Fruit fly (Drosophila melanogaster) whole organism, embryonic: ENCODE results near the gene Cyt-c-p.

ENCODE experiments used
- Adf1 ChIP-seq: fragments of 200-800 bp; sonication (Bioruptor generic); IDR thresholded peaks from 2 replicates; pipeline ENCODE4 v1.3.6; 2022; ENCODE audit warnings: missing biosample characterization, missing genetic modification characterization
- Atf3 ChIP-seq: fragments of 200-800 bp; sonication (Bioruptor generic); optimal IDR thresholded peaks from 3 replicates; lab custom pipeline; 2016; ENCODE audit warnings: missing biosample characterization, missing genetic modification characterization
- CG10431 ChIP-seq: fragments of 200-800 bp; sonication (Bioruptor generic); optimal IDR thresholded peaks from 3 replicates; lab custom pipeline; 2018; ENCODE audit warnings: missing biosample characterization, mild to moderate bottlenecking, missing genetic modification characterization
- CG10959 ChIP-seq: fragments of 200-800 bp; sonication (Bioruptor generic); IDR thresholded peaks from 2 replicates; pipeline ENCODE4 v1.3.6; 2022; ENCODE audit warnings: missing biosample characterization, missing genetic modification characterization
- CG11398 ChIP-seq: fragments of 200-800 bp; sonication (Bioruptor generic); optimal IDR thresholded peaks from 2 replicates; lab custom pipeline; 2016; ENCODE audit warnings: missing biosample characterization, missing genetic modification characterization
- CG12155 ChIP-seq: fragments of 200-800 bp; sonication (Bioruptor generic); optimal IDR thresholded peaks from 3 replicates; lab custom pipeline; 2016; ENCODE audit warnings: missing biosample characterization, missing genetic modification characterization
- CG13123 ChIP-seq: fragments of 200-800 bp; sonication (Bioruptor generic); optimal IDR thresholded peaks from 2 replicates; lab custom pipeline; 2016; ENCODE audit warnings: missing biosample characterization, missing genetic modification characterization
- CG15073 ChIP-seq: fragments of 200-800 bp; sonication (Bioruptor generic); optimal IDR thresholded peaks from 2 replicates; lab custom pipeline; 2016; ENCODE audit warnings: missing biosample characterization, missing genetic modification characterization
- CG17612 ChIP-seq: fragments of 200-800 bp; sonication (Bioruptor generic); IDR thresholded peaks from 2 replicates; pipeline ENCODE4 v1.3.6; 2022; ENCODE audit warnings: missing biosample characterization, missing genetic modification characterization
- CG31224 ChIP-seq: fragments of 200-800 bp; sonication (Bioruptor generic); IDR thresholded peaks from 2 replicates; pipeline ENCODE4 v1.3.6; 2022; ENCODE audit warnings: missing biosample characterization, missing genetic modification characterization
- CG3838 ChIP-seq: fragments of 200-800 bp; sonication (Bioruptor generic); optimal IDR thresholded peaks from 3 replicates; lab custom pipeline; 2016; ENCODE audit warnings: missing biosample characterization, missing genetic modification characterization
- CG4617 ChIP-seq: fragments of 200-800 bp; sonication (Bioruptor generic); optimal IDR thresholded peaks from 3 replicates; lab custom pipeline; 2016; ENCODE audit warnings: missing biosample characterization, missing genetic modification characterization, borderline replicate concordance
- CG7372 ChIP-seq: fragments of 200-800 bp; sonication (Bioruptor generic); IDR thresholded peaks from 2 replicates; pipeline ENCODE4 v1.3.6; 2022; ENCODE audit warnings: missing biosample characterization, missing genetic modification characterization
- CG7928 ChIP-seq: fragments of 200-800 bp; sonication (Bioruptor generic); optimal IDR thresholded peaks from 2 replicates; lab custom pipeline; 2017; ENCODE audit warnings: missing biosample characterization, mild to moderate bottlenecking, missing genetic modification characterization
- CG8281 ChIP-seq: fragments of 200-800 bp; sonication (Bioruptor generic); optimal IDR thresholded peaks from 2 replicates; lab custom pipeline; 2018; ENCODE audit warnings: missing biosample characterization, mild to moderate bottlenecking, missing genetic modification characterization, moderate library complexity
- CG8290 ChIP-seq, 3 experiments: fragments of 200-800 bp; sonication (Bioruptor generic); optimal IDR thresholded peaks; 2 replicates each; lab custom pipeline; 2016 to 2019; ENCODE audit warnings: missing biosample characterization in 3 of 3, missing genetic modification characterization in 3 of 3, mild to moderate bottlenecking in 2 of 3, moderate library complexity in 1 of 3
- CG9727 ChIP-seq: fragments of 200-800 bp; sonication (Bioruptor generic); optimal IDR thresholded peaks from 3 replicates; lab custom pipeline; 2017; ENCODE audit warnings: missing biosample characterization, mild to moderate bottlenecking, missing genetic modification characterization
- CG9797 ChIP-seq: fragments of 200-800 bp; sonication (Bioruptor generic); optimal IDR thresholded peaks from 3 replicates; lab custom pipeline; 2018; ENCODE audit warnings: missing biosample characterization, mild to moderate bottlenecking, missing genetic modification characterization
- D ChIP-seq, 2 experiments: fragments of 200-800 bp in 1 of 2; fragments of >200 bp in 1 of 2; sonication (Bioruptor generic) in 1 of 2; optimal IDR thresholded peaks; 2 replicates in 1 of 2; 3 replicates in 1 of 2; lab custom pipeline; 2017; ENCODE audit warnings: mild to moderate bottlenecking in 1 of 2, missing biosample characterization in 1 of 2, missing genetic modification characterization in 1 of 2, missing genetic modification reagents in 1 of 2
- Dip3 ChIP-seq: fragments of 200-800 bp; sonication (Bioruptor generic); optimal IDR thresholded peaks from 3 replicates; lab custom pipeline; 2016; ENCODE audit warnings: missing biosample characterization, missing genetic modification characterization
- Doc2 ChIP-seq: fragments of 200-800 bp; sonication (Bioruptor generic); IDR thresholded peaks from 2 replicates; pipeline ENCODE4 v1.3.6; 2022; ENCODE audit warnings: missing biosample characterization, missing genetic modification characterization
- HLH4C ChIP-seq: fragments of 200-800 bp; sonication (Bioruptor generic); IDR thresholded peaks from 3 replicates; pipeline ENCODE4 v1.3.6; 2022; ENCODE audit warnings: missing biosample characterization, missing genetic modification characterization; ENCODE audit not compliant: partially characterized antibody
- Hmx ChIP-seq: fragments of 200-800 bp; sonication (Bioruptor generic); optimal IDR thresholded peaks from 2 replicates; lab custom pipeline; 2016; ENCODE audit warnings: missing biosample characterization, missing genetic modification characterization
- Hr3 ChIP-seq: fragments of 200-800 bp; sonication (Bioruptor generic); optimal IDR thresholded peaks from 3 replicates; lab custom pipeline; 2016; ENCODE audit warnings: missing biosample characterization, missing genetic modification characterization
- MTF-1 ChIP-seq: fragments of 200-800 bp; sonication (Bioruptor generic); optimal IDR thresholded peaks from 2 replicates; lab custom pipeline; 2018; ENCODE audit warnings: missing biosample characterization, mild to moderate bottlenecking, missing genetic modification characterization, borderline replicate concordance
- Myb ChIP-seq: fragments of 200-800 bp; sonication (Bioruptor generic); optimal IDR thresholded peaks from 2 replicates; lab custom pipeline; 2016; ENCODE audit warnings: missing biosample characterization, missing genetic modification characterization
- NFAT ChIP-seq: fragments of 200-800 bp; sonication (Bioruptor generic); IDR thresholded peaks from 2 replicates; pipeline ENCODE4 v1.3.6; 2022; ENCODE audit warnings: missing biosample characterization, missing genetic modification characterization
- Side ChIP-seq: fragments of 200-800 bp; sonication (Bioruptor generic); optimal IDR thresholded peaks from 2 replicates; lab custom pipeline; 2016; ENCODE audit warnings: missing biosample characterization, missing genetic modification characterization
- Sry-δ ChIP-seq: fragments of 200-800 bp; sonication (Bioruptor generic); optimal IDR thresholded peaks from 2 replicates; lab custom pipeline; 2016; ENCODE audit warnings: missing biosample characterization, missing genetic modification characterization
- Xrp1 ChIP-seq: fragments of 200-800 bp; sonication (Bioruptor generic); IDR thresholded peaks from 2 replicates; pipeline ENCODE4 v1.3.6; 2022; ENCODE audit warnings: missing biosample characterization, missing genetic modification characterization
- cad ChIP-seq: fragments of >200 bp; optimal IDR thresholded peaks from 2 replicates; lab custom pipeline; 2017; ENCODE audit warnings: missing biosample characterization, missing genetic modification characterization
- ci ChIP-seq: fragments of 200-800 bp; sonication (Bioruptor generic); IDR thresholded peaks from 3 replicates; pipeline ENCODE4 v1.3.6; 2022; ENCODE audit warnings: missing biosample characterization, missing genetic modification characterization
- croc ChIP-seq: fragments of 200-800 bp; sonication (Bioruptor generic); conservative IDR thresholded peaks from 3 replicates; pipeline ENCODE4 v1.3.6; 2022; ENCODE audit warnings: missing biosample characterization, missing genetic modification characterization
- crp ChIP-seq, 2 experiments: fragments of 200-800 bp; sonication (Bioruptor generic); optimal IDR thresholded peaks; 2 replicates in 1 of 2; 3 replicates in 1 of 2; lab custom pipeline; 2017; ENCODE audit warnings: missing biosample characterization in 2 of 2, missing genetic modification characterization in 2 of 2, mild to moderate bottlenecking in 1 of 2, moderate library complexity in 1 of 2
- dm ChIP-seq: fragments of 200-800 bp; sonication (Bioruptor generic); optimal IDR thresholded peaks from 3 replicates; lab custom pipeline; 2016; ENCODE audit warnings: missing biosample characterization, missing genetic modification characterization
- dmrt99B ChIP-seq: fragments of 200-800 bp; sonication (Bioruptor generic); optimal IDR thresholded peaks from 2 replicates; lab custom pipeline; 2018; ENCODE audit warnings: missing biosample characterization, mild to moderate bottlenecking, missing genetic modification characterization, moderate library complexity
- esg ChIP-seq: fragments of 200-800 bp; sonication (Bioruptor generic); conservative IDR thresholded peaks from 2 replicates; pipeline ENCODE4 v1.3.6; 2022; ENCODE audit warnings: missing biosample characterization, missing genetic modification characterization
- eve ChIP-seq, 2 experiments: fragments of >200 bp; optimal IDR thresholded peaks; 2 replicates each; lab custom pipeline; 2017; ENCODE audit warnings: missing biosample characterization in 2 of 2, missing genetic modification characterization in 2 of 2
- eyg ChIP-seq: fragments of 200-800 bp; sonication (Bioruptor generic); optimal IDR thresholded peaks from 3 replicates; lab custom pipeline; 2016; ENCODE audit warnings: missing biosample characterization, missing genetic modification characterization
- fd102C ChIP-seq: fragments of 200-800 bp; sonication (Bioruptor generic); optimal IDR thresholded peaks from 2 replicates; lab custom pipeline; 2018; ENCODE audit warnings: missing biosample characterization, mild to moderate bottlenecking, missing genetic modification characterization, moderate library complexity
- fd64A ChIP-seq: fragments of 200-800 bp; sonication (Bioruptor generic); optimal IDR thresholded peaks from 3 replicates; lab custom pipeline; 2018; ENCODE audit warnings: missing biosample characterization, mild to moderate bottlenecking, missing genetic modification characterization
- gem ChIP-seq: fragments of 200-800 bp; sonication (Bioruptor generic); optimal IDR thresholded peaks from 2 replicates; lab custom pipeline; 2019; ENCODE audit warnings: missing biosample characterization, mild to moderate bottlenecking, missing genetic modification characterization, moderate library complexity
- h ChIP-seq: fragments of >200 bp; optimal IDR thresholded peaks from 2 replicates; lab custom pipeline; 2017
- hb ChIP-seq: fragments of 200-800 bp; sonication (Bioruptor generic); IDR thresholded peaks from 3 replicates; pipeline ENCODE4 v1.3.6; 2022; ENCODE audit warnings: missing biosample characterization, missing genetic modification characterization; ENCODE audit not compliant: partially characterized antibody
- inv ChIP-seq: fragments of 200-800 bp; sonication (Bioruptor generic); IDR thresholded peaks from 2 replicates; pipeline ENCODE4 v1.3.6; 2022; ENCODE audit warnings: missing biosample characterization, missing genetic modification characterization; ENCODE audit not compliant: partially characterized antibody
- lmd ChIP-seq: fragments of 200-800 bp; sonication (Bioruptor generic); IDR thresholded peaks from 2 replicates; pipeline ENCODE4 v1.3.6; 2022; ENCODE audit warnings: missing biosample characterization, missing genetic modification characterization
- peb ChIP-seq: fragments of 200-800 bp; sonication (Bioruptor generic); IDR thresholded peaks from 2 replicates; pipeline ENCODE4 v1.3.6; 2022; ENCODE audit warnings: missing biosample characterization, missing genetic modification characterization
- rib ChIP-seq: fragments of 200-800 bp; sonication (Bioruptor generic); IDR thresholded peaks from 2 replicates; pipeline ENCODE4 v1.3.6; 2022; ENCODE audit warnings: missing biosample characterization, missing genetic modification characterization
- row ChIP-seq: fragments of 200-800 bp; sonication (Bioruptor generic); IDR thresholded peaks from 3 replicates; pipeline ENCODE4 v1.3.6; 2022; ENCODE audit warnings: missing biosample characterization, missing genetic modification characterization
- usp ChIP-seq: fragments of >200 bp; optimal IDR thresholded peaks from 2 replicates; lab custom pipeline; 2017; ENCODE audit warnings: missing biosample characterization, missing genetic modification characterization

Gene Cyt-c-p

DNA sequence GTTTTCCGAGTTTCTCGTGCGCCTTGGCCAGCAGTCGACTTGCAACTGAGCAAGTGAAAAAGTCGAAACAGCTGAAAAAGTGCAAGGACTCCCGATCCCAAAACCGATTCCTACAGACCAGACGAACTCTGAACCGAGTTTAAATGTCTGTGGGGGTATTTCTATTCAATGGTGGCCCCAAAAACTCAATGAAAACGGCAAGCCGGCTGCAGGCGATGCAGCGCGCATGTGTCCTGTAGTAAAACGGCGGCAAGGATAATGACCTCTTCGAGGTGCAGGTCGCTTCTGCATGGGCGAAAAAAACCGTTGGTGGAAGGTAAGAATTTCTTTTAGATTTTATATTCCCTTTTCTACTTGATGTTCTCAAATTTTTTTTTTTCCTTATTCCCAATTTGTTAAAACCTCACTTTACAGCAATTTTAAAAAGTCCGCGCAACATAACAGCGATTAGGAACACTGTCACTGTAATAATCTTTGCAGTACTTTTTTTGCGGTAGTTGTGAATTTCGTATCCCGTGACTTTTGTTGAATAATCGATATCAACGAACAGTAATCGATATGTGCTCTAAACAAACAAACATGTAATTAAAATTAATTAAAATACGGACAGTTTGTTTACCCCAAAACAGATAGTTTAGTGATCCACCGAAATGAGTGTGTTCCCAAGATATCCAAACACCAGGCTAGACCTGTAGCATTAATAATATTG is 42.9 kb upstream of the Cyt-c-p start, which contains the start of the genes Trpgamma and her (continued):
- no peak for TF ChIP-seq cad
- TF ChIP-seq CG17612 (GFP tag; lab: Robert Waterston, UW): no peak
- TF ChIP-seq Hr3 (GFP tag; lab: Kevin White, UChicago): no peak
- no peak for TF ChIP-seq CG13123 (GFP tag; lab: Kevin White, UChicago)
- TF ChIP-seq Xrp1 (GFP tag; lab: Robert Waterston, UW): no peak
- TF ChIP-seq NFAT: no peak
- TF ChIP-seq CG12155: peak; percentile 13
- no peak for TF ChIP-seq Atf3 (GFP tag; lab: Kevin White, UChicago)
- TF ChIP-seq fd64A: no peak
- TF ChIP-seq HLH4C: peak; percentile 87
- TF ChIP-seq CG15073 (GFP tag; lab: Kevin White, UChicago): no peak
- no peak for TF ChIP-seq D (optimal IDR thresholded peaks at IDR 0.05; lab: Kevin White, UChicago)
- TF ChIP-seq D (GFP tag; optimal IDR thresholded peaks at IDR 0.05; lab: Kevin White, UChicago): no peak
- TF ChIP-seq CG3838: peak; percentile 7
- peak; percentile 38; the same call in 1 of the 3 replicates for TF ChIP-seq row
- peak; percentile 46 for TF ChIP-seq CG7928 (GFP tag; lab: Kevin White, UChicago)
- TF ChIP-seq CG10431 (GFP tag; lab: Kevin White, UChicago): no peak
- TF ChIP-seq ci (GFP tag; lab: Robert Waterston, UW): no peak
- peak; percentile 10 for TF ChIP-seq CG9727 (GFP tag; lab: Kevin White, UChicago)
- peak in 1 of 2 experiments; percentile 67 for TF ChIP-seq eve (GFP tag; optimal IDR thresholded peaks at IDR 0.05; lab: Kevin White, UChicago)
- TF ChIP-seq h (lab: Kevin White, UChicago): no peak
- no peak for TF ChIP-seq CG31224 (GFP tag; lab: Robert Waterston, UW)
- TF ChIP-seq dm (GFP tag; lab: Kevin White, UChicago): peak; percentile 8
- no peak for TF ChIP-seq CG7372 (GFP tag; lab: Robert Waterston, UW)
- TF ChIP-seq MTF-1 (GFP tag; lab: Kevin White, UChicago): no peak
- TF ChIP-seq Side (GFP tag; lab: Kevin White, UChicago): no peak
- TF ChIP-seq peb: no peak
- no peak for TF ChIP-seq crp (GFP tag; optimal IDR thresholded peaks at IDR 0.05; lab: Kevin White, UChicago)
- no peak for TF ChIP-seq Hmx (GFP tag; lab: Kevin White, UChicago)
- TF ChIP-seq CG11398 (GFP tag; lab: Kevin White, UChicago): no peak
- no peak for TF ChIP-seq fd102C
- TF ChIP-seq hb: peak; percentile 71
- TF ChIP-seq Doc2 (GFP tag; lab: Robert Waterston, UW): no peak
- TF ChIP-seq lmd (GFP tag; lab: Robert Waterston, UW): no peak
- peak; percentile 43 for TF ChIP-seq CG4617 (GFP tag; lab: Kevin White, UChicago)
- TF ChIP-seq Sry-δ (GFP tag; lab: Kevin White, UChicago): peak; percentile 81
- no peak for TF ChIP-seq CG9797 (GFP tag; lab: Kevin White, UChicago)
- TF ChIP-seq Adf1 (GFP tag; lab: Robert Waterston, UW): no peak
- no peak for TF ChIP-seq eyg (GFP tag; lab: Kevin White, UChicago)
- no peak for TF ChIP-seq esg
- TF ChIP-seq CG8281 (tag; lab: Kevin White, UChicago): no peak
- TF ChIP-seq inv (GFP tag; lab: Robert Waterston, UW): peak; percentile 85
- TF ChIP-seq gem (tag; lab: Kevin White, UChicago): no peak
- no peak for TF ChIP-seq CG10959 (GFP tag; lab: Robert Waterston, UW)
- no peak for TF ChIP-seq Dip3 (GFP tag; lab: Kevin White, UChicago)
- peak; percentile 37 for TF ChIP-seq Myb (GFP tag; lab: Kevin White, UChicago)
- no peak for TF ChIP-seq usp (GFP tag; lab: Kevin White, UChicago)
- TF ChIP-seq croc (GFP tag; lab: Robert Waterston, UW): no peak
- TF ChIP-seq rib (GFP tag; lab: Robert Waterston, UW): no peak
- no peak for TF ChIP-seq dmrt99B (tag; lab: Kevin White, UChicago)
- peak; percentile 22 for TF ChIP-seq CG8290 (GFP tag; optimal IDR thresholded peaks at IDR 0.05; lab: Kevin White, UChicago)
- peak in 1 of 2 experiments; percentile 65 for TF ChIP-seq CG8290 (tag; optimal IDR thresholded peaks at IDR 0.05; lab: Kevin White, UChicago)
